Fruit fly (Drosophila melanogaster): ENCODE measurements around the gene CG15059.

dm6 chrX:18262151-18262550 lies 2.8 kb upstream of the CG15059 start:
- TF ChIP-seq Myc (optimal IDR thresholded peaks at IDR 0.05) (no peak), insv (optimal IDR thresholded peaks at IDR 0.05) (no peak)

All from Kc167 (cell line).